Worm (Caenorhabditis elegans) whole organism, mixed stage, embryonic: ENCODE results near the gene F40F8.4.
A peak's percentile ranks its signal among the peaks of the same experiment; 100 is the strongest.

Experiments
- M03D4.4 ChIP-seq: sonication (generic microtip); optimal IDR thresholded peaks from 2 replicates; lab custom pipeline; 2017; ENCODE audit warnings: mild to moderate bottlenecking, missing genetic modification characterization, missing compliant biosample characterization
- ceh-39 ChIP-seq: fragments of 150-350 bp; optimal IDR thresholded peaks from 2 replicates; lab custom pipeline; 2014; ENCODE audit warnings: missing biosample characterization, missing genetic modification characterization
- ces-1 ChIP-seq: fragments of 150-350 bp; optimal IDR thresholded peaks from 2 replicates; lab custom pipeline; 2014; ENCODE audit warnings: missing biosample characterization, missing genetic modification reagents, missing genetic modification characterization
- drap-1 ChIP-seq: fragments of 200-800 bp; sonication (Bioruptor generic); optimal IDR thresholded peaks from 3 replicates; lab custom pipeline; 2018; ENCODE audit warnings: mild to moderate bottlenecking, missing genetic modification characterization, missing compliant biosample characterization
- elt-1 ChIP-seq: sonication (generic microtip); optimal IDR thresholded peaks from 2 replicates; lab custom pipeline; 2017; ENCODE audit warnings: missing genetic modification characterization, mild to moderate bottlenecking, missing compliant biosample characterization, antibody characterized with exemption, moderate library complexity, borderline replicate concordance; ENCODE audit not compliant: insufficient read depth
- elt-3 ChIP-seq: fragments of 150-350 bp; optimal IDR thresholded peaks from 2 replicates; lab custom pipeline; 2014; ENCODE audit warnings: missing biosample characterization, missing genetic modification characterization
- ham-2 ChIP-seq: fragments of 200-800 bp; sonication (Bioruptor generic); optimal IDR thresholded peaks from 2 replicates; lab custom pipeline; 2018; ENCODE audit warnings: mild to moderate bottlenecking, missing genetic modification characterization, missing compliant biosample characterization
- hlh-1 ChIP-seq: fragments of 150-350 bp; optimal IDR thresholded peaks from 2 replicates; lab custom pipeline; 2014; ENCODE audit warnings: missing biosample characterization, missing genetic modification reagents, missing genetic modification characterization
- mab-5 ChIP-seq: fragments of 150-350 bp; optimal IDR thresholded peaks from 2 replicates; lab custom pipeline; 2014; ENCODE audit warnings: missing biosample characterization, missing genetic modification characterization
- mls-2 ChIP-seq: sonication (generic microtip); optimal IDR thresholded peaks from 2 replicates; lab custom pipeline; 2016; ENCODE audit warnings: mild to moderate bottlenecking, missing genetic modification characterization, moderate library complexity, missing compliant biosample characterization
- sptf-1 ChIP-seq: sonication (generic microtip); optimal IDR thresholded peaks from 2 replicates; lab custom pipeline; 2017; ENCODE audit warnings: mild to moderate bottlenecking, missing genetic modification characterization, moderate library complexity, missing compliant biosample characterization
- tbx-8 ChIP-seq: fragments of 200-800 bp; sonication (Bioruptor generic); optimal IDR thresholded peaks from 2 replicates; lab custom pipeline; 2018; ENCODE audit warnings: mild to moderate bottlenecking, missing genetic modification characterization, moderate library complexity, missing compliant biosample characterization
- unc-120 ChIP-seq: sonication (generic microtip); optimal IDR thresholded peaks from 2 replicates; lab custom pipeline; 2017; ENCODE audit warnings: missing genetic modification characterization, missing compliant biosample characterization; ENCODE audit not compliant: poor library complexity, severe bottlenecking
- zip-8 ChIP-seq: fragments of 150-350 bp; optimal IDR thresholded peaks from 2 replicates; lab custom pipeline; 2014; ENCODE audit warnings: missing biosample characterization, missing genetic modification characterization

Gene F40F8.4

DNA sequence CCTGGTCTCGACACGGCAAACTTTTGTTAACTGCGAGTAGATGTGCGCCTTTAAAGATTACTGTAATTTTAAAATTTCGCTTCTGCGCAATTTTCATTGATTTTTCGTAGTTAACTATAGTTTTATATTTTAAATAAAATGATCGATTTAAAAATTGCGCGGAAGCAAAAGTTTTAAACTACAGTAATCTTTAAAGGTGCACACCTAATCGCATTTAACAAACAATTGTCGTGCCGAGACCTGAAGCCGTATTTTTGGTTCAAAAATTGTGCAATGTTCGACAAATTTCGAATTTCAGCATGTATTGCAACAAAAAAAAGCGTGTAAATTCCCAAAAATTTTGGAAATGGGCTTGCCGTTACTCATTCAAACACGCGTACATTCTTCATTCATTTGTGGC is 45.6 kb downstream of the F40F8.4 start:
- TF ChIP-seq hlh-1 (tag; lab: Kevin White, UChicago) (no peak), sptf-1 (tag; lab: Kevin White, UChicago) (no peak)

DNA sequence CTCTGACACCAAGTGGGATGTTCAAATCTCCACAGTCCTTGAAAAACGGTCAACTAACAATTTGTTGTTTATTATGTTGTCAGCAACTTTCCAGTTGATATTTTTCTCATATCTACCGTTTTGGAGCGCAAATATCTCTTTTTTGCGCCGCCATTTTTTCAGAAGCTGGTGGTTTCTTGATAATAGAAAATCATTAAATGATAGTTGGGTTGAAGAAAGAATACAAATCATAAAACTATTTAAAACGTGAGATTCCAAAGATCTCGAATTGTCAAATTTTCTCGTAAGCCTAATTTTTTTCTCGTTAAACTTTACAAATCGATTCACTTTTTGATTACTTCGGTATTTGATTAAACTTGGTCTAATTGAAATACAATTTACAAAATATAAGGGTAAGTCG is 47.6 kb downstream of the F40F8.4 start, which contains the start of gene rpl-42:
rpl-42 (plus strand) TSS at position 301 of the 400 bp plus-strand sequence.
- TF ChIP-seq ham-2 (GFP tag; lab: Kevin White, UChicago) (no peak), zip-8 (tag; lab: Kevin White, UChicago) (no peak), elt-3 (no peak), tbx-8 (no peak), unc-120 (tag; lab: Kevin White, UChicago) (no peak), drap-1 (GFP tag; lab: Kevin White, UChicago) (no peak), ceh-39 (tag; lab: Kevin White, UChicago) (no peak), mls-2 (no peak)
- TF ChIP-seq, all 35 proteins: peak for 0

DNA sequence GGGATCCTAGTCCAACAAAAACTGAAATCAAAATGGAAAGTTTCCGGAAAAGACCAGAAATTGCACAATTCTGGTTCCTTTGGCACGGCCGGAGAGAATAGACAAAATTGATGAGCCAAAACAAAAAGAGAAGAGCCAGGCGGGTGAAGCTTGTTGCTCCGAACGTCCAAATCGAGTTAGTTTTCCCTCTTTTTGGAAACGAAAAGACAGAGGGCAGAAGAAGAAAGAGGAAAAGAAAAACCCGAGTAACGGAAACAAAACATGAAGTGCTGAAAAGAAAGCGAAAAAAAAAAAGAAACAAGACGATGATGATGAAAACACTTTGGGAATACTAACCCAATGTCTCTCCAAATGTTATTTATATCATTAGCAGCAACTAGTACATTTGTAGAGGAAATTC is 48.5 kb downstream of the F40F8.4 start:
- TF ChIP-seq M03D4.4, result no peak
- no peak for TF ChIP-seq elt-1 (tag; lab: Kevin White, UChicago)
- TF ChIP-seq ces-1 (GFP tag; lab: Kevin White, UChicago), result peak; percentile 87
- no peak for TF ChIP-seq mab-5 (tag; lab: Kevin White, UChicago)
